Worm (Caenorhabditis elegans): Measurements from ENCODE around the gene rpoa-49.

The rpoa-49 gene

ce11 chrII:50862-51261 is 6.0 kb downstream of the rpoa-49 start:
- TF ChIP-seq sea-2 (GFP tag; optimal IDR thresholded peaks at IDR 0.05): no peak
- no peak for TF ChIP-seq fkh-2 (tag; optimal IDR thresholded peaks at IDR 0.05)
- no peak for TF ChIP-seq hmg-11 (tag; optimal IDR thresholded peaks at IDR 0.05)
- no peak for TF ChIP-seq jun-1 (tag; optimal IDR thresholded peaks at IDR 0.05)
- no peak for TF ChIP-seq nhr-77 (tag; optimal IDR thresholded peaks at IDR 0.05)
- no peak for TF ChIP-seq fkh-10 (GFP tag; optimal IDR thresholded peaks at IDR 0.05)
- TF ChIP-seq ceh-28 (tag; optimal IDR thresholded peaks at IDR 0.05): peak; percentile 19
- TF ChIP-seq pha-4 (tag; optimal IDR thresholded peaks at IDR 0.05): no peak
- TF ChIP-seq pqm-1 (tag; optimal IDR thresholded peaks at IDR 0.05): peak; percentile 61
- no peak for TF ChIP-seq nfya-1 (tag; optimal IDR thresholded peaks at IDR 0.05; ENCODE audit: insufficient read depth)
- no peak for TF ChIP-seq ceh-16 (tag; optimal IDR thresholded peaks at IDR 0.05)
- TF ChIP-seq ztf-4 (tag; optimal IDR thresholded peaks at IDR 0.05): no peak
- TF ChIP-seq nhr-23 (tag; optimal IDR thresholded peaks at IDR 0.05): no peak
- TF ChIP-seq nhr-25 (tag; optimal IDR thresholded peaks at IDR 0.05): no peak
- peak; percentile 44 for TF ChIP-seq elt-2 (tag; optimal IDR thresholded peaks at IDR 0.05)
- no peak for TF ChIP-seq eor-1 (tag; optimal IDR thresholded peaks at IDR 0.05)
- TF ChIP-seq nhr-12 (tag; optimal IDR thresholded peaks at IDR 0.05): no peak
- TF ChIP-seq lsy-12 (tag; optimal IDR thresholded peaks at IDR 0.05): no peak
- TF ChIP-seq nhr-237 (tag; optimal IDR thresholded peaks at IDR 0.05): no peak
- no peak for TF ChIP-seq ceh-82 (tag; optimal IDR thresholded peaks at IDR 0.05)
- no peak for TF ChIP-seq tbx-2 (tag; optimal IDR thresholded peaks at IDR 0.05)
- no peak for TF ChIP-seq skn-1 (tag; optimal IDR thresholded peaks at IDR 0.05)
- TF ChIP-seq ztf-11 (tag; optimal IDR thresholded peaks at IDR 0.05): no peak
- TF ChIP-seq lin-39 (tag; optimal IDR thresholded peaks at IDR 0.05): no peak
- no peak for TF ChIP-seq ZK546.5 (tag; optimal IDR thresholded peaks at IDR 0.05)
- no peak for TF ChIP-seq nhr-28 (tag; optimal IDR thresholded peaks at IDR 0.05)

DNA sequence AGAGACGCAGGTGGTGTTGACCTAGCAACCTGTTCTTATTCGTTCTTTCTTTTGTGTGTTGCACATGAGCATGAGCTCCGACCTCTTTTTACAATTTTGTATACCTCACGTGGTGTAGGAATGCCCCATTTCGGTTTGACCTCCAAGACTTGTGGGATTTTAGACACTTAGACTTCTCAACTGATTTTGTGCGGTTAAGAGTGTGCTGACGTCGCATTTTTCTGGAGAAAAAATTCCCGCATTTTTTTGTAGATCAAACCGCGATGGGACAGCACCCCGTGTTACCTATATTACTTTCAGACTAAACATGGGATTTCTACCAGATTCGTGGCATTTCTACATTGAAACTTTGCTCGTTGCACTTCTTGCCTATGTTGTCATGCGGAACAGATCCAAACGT is 6.5 kb downstream of the rpoa-49 start, which contains the start of gene sptl-1:
Gene sptl-1, plus strand, starts transcription at position 301 of the 400 bp plus-strand sequence.
- no peak for TF ChIP-seq ztf-11 (tag; optimal IDR thresholded peaks at IDR 0.05)
- TF ChIP-seq elt-3 (tag; optimal IDR thresholded peaks at IDR 0.05): no peak
- no peak for TF ChIP-seq fos-1 (tag; optimal IDR thresholded peaks at IDR 0.05)
- no peak for TF ChIP-seq ceh-9 (tag; optimal IDR thresholded peaks at IDR 0.05)
- TF ChIP-seq aly-2 (tag; optimal IDR thresholded peaks at IDR 0.05): no peak
- no peak for TF ChIP-seq nhr-12 (tag; optimal IDR thresholded peaks at IDR 0.05)
- no peak for TF ChIP-seq nhr-237 (tag; optimal IDR thresholded peaks at IDR 0.05)
- TF ChIP-seq nhr-11 (tag; optimal IDR thresholded peaks at IDR 0.05): no peak
- no peak for TF ChIP-seq nhr-23 (tag; optimal IDR thresholded peaks at IDR 0.05)
- TF ChIP-seq tbx-2 (tag; optimal IDR thresholded peaks at IDR 0.05): no peak
- no peak for TF ChIP-seq sea-2 (GFP tag; optimal IDR thresholded peaks at IDR 0.05)
- no peak for TF ChIP-seq egl-5 (tag; optimal IDR thresholded peaks at IDR 0.05)
- no peak for TF ChIP-seq nhr-67 (tag; optimal IDR thresholded peaks at IDR 0.05)
- TF ChIP-seq snpc-4 (tag; optimal IDR thresholded peaks at IDR 0.05): no peak
- TF ChIP-seq unc-62 (GFP tag; optimal IDR thresholded peaks at IDR 0.05): no peak
- TF ChIP-seq mml-1 (tag; optimal IDR thresholded peaks at IDR 0.05): no peak
- no peak for TF ChIP-seq nhr-25 (tag; optimal IDR thresholded peaks at IDR 0.05)

- TF ChIP-seq nhr-67 (tag; optimal IDR thresholded peaks at IDR 0.05) (no peak), lin-39 (tag; optimal IDR thresholded peaks at IDR 0.05) (no peak), snpc-4 (tag; optimal IDR thresholded peaks at IDR 0.05) (no peak), fkh-2 (tag; optimal IDR thresholded peaks at IDR 0.05) (no peak), eor-1 (tag; optimal IDR thresholded peaks at IDR 0.05) (no peak), mdl-1 (tag; optimal IDR thresholded peaks at IDR 0.05) (no peak), elt-2 (tag; optimal IDR thresholded peaks at IDR 0.05) (no peak), unc-62 (GFP tag; optimal IDR thresholded peaks at IDR 0.05) (no peak)
These were observed 10.4 kb downstream of the rpoa-49 start, which contains the start of gene tre-5 for ce11 chrII:55204-55603. TSS of gene tre-5 (minus strand) at chrII:55304.

ce11 chrII:57370-57769 is 12.5 kb downstream of the rpoa-49 start, which contains the start of gene ascc-1:
TSS of gene ascc-1 (plus strand) at chrII:57670.
- no peak for TF ChIP-seq nfya-1 (tag; optimal IDR thresholded peaks at IDR 0.05; ENCODE audit: insufficient read depth)
- TF ChIP-seq ama-1 (optimal IDR thresholded peaks at IDR 0.05): no peak
- no peak for TF ChIP-seq ceh-28 (tag; optimal IDR thresholded peaks at IDR 0.05)
